Fruit fly (Drosophila melanogaster): ENCODE data around the gene CG14671.

The CG14671 gene

DNA sequence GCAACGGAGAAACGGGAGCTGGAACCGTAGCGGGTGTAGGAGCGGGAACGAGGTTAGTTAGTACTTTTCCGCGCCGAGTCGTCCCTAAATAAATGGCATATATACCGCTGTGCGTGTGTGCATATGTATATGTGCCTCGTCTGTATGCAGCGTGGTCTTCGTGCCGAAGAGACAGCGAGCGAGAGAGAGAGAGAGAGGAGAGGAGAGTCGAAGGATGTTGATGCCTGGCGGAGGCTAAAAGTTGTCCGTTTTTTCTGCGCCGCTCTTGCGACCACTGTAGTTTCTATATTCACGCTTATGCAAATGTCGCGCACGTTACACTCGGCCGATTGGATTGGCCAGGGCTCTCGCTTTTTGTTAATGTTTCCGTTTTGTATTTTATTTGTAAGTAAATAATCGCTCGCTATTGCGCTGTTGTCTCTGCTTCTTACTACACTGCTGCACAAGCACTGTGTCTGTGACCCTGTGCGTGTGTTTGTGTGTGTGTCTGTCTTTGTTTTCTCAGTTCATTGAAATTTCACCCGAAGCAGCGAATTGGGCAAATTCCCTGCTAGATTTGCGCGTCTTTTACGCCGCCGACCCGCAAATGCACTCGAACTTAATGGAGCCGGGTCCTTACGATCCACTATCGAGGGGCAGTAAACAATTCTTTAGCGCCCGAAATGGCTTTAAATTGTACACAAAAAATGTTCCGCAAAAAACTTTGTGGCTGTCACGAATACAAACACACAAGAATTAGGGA is 47.9 kb upstream of the CG14671 start, which contains the start of gene Rga (continued):
- TF ChIP-seq Dbx (GFP tag; IDR thresholded peaks at IDR 0.05) (no peak), fru (optimal IDR thresholded peaks at IDR 0.05) (no peak), CG15696 (tag; optimal IDR thresholded peaks at IDR 0.05) (no peak), nerfin-2 (GFP tag; IDR thresholded peaks at IDR 0.05; ENCODE audit: partially characterized antibody) (no peak), ranshi (GFP tag; IDR thresholded peaks at IDR 0.05) (no peak), CG11085 (GFP tag; IDR thresholded peaks at IDR 0.05) (no peak), cg (GFP tag; optimal IDR thresholded peaks at IDR 0.05) (peak; percentile 94), CG2889 (GFP tag; IDR thresholded peaks at IDR 0.05) (no peak), CG15011 (GFP tag; optimal IDR thresholded peaks at IDR 0.05) (no peak), stwl (tag; optimal IDR thresholded peaks at IDR 0.05) (no peak), Hr78 (GFP tag; optimal IDR thresholded peaks at IDR 0.05) (peak in 1 of 2 experiments; percentile 63), CG34422 (GFP tag; IDR thresholded peaks at IDR 0.05) (peak; percentile 6; the same call in 1 of the 3 replicates), Dref (GFP tag; IDR thresholded peaks at IDR 0.05) (no peak), gsb-n (tag; optimal IDR thresholded peaks at IDR 0.05) (no peak), CG1233 (GFP tag; optimal IDR thresholded peaks at IDR 0.05) (no peak), fd3F (GFP tag; optimal IDR thresholded peaks at IDR 0.05) (no peak), CG6854 (GFP tag; optimal IDR thresholded peaks at IDR 0.05) (peak; percentile 6), CG11456 (GFP tag; IDR thresholded peaks at IDR 0.05) (no peak), Hey (tag; optimal IDR thresholded peaks at IDR 0.05) (no peak), CG9437 (GFP tag; optimal IDR thresholded peaks at IDR 0.05) (peak; percentile 32), MESR4 (GFP tag; optimal IDR thresholded peaks at IDR 0.05) (peak; percentile 91), odd (GFP tag; optimal IDR thresholded peaks at IDR 0.05) (peak; percentile 17), CG12942 (GFP tag; optimal IDR thresholded peaks at IDR 0.05) (no peak), CG3847 (GFP tag; IDR thresholded peaks at IDR 0.05) (no peak), Fer1 (GFP tag; optimal IDR thresholded peaks at IDR 0.05) (peak; percentile 20), lilli (GFP tag; optimal IDR thresholded peaks at IDR 0.05) (no peak), CG1832 (GFP tag; optimal IDR thresholded peaks at IDR 0.05) (peak; percentile 56), Awh (GFP tag; IDR thresholded peaks at IDR 0.05) (no peak), mirr (GFP tag; optimal IDR thresholded peaks at IDR 0.05) (no peak), Sry-δ (GFP tag; optimal IDR thresholded peaks at IDR 0.05) (no peak), Dip2 (GFP tag; IDR thresholded peaks at IDR 0.05) (no peak), CG11093 (GFP tag; IDR thresholded peaks at IDR 0.05) (no peak), CG9727 (GFP tag; optimal IDR thresholded peaks at IDR 0.05) (peak; percentile 42), CG7839 (tag; optimal IDR thresholded peaks at IDR 0.05) (no peak), CG17385 (GFP tag; optimal IDR thresholded peaks at IDR 0.05) (peak; percentile 95), CG12104 (GFP tag; optimal IDR thresholded peaks at IDR 0.05) (no peak), cato (GFP tag; optimal IDR thresholded peaks at IDR 0.05; ENCODE audit: borderline replicate concordance) (no peak), pho (GFP tag; optimal IDR thresholded peaks at IDR 0.05) (peak; percentile 5), CG7357 (GFP tag; IDR thresholded peaks at IDR 0.05) (no peak), Trl (optimal IDR thresholded peaks at IDR 0.05) (peak; percentile 78 to 81), Trl (GFP tag; optimal IDR thresholded peaks at IDR 0.05) (no peak), chif (GFP tag; optimal IDR thresholded peaks at IDR 0.05) (no peak), aop (GFP tag; IDR thresholded peaks at IDR 0.05) (no peak), caup (GFP tag; optimal IDR thresholded peaks at IDR 0.05; ENCODE audit: severe bottlenecking) (no peak), CG17612 (GFP tag; IDR thresholded peaks at IDR 0.05) (no peak), CG15479 (GFP tag; optimal IDR thresholded peaks at IDR 0.05) (peak; percentile 99), CG6813 (GFP tag; optimal IDR thresholded peaks at IDR 0.05) (no peak), Bdp1 (GFP tag; optimal IDR thresholded peaks at IDR 0.05) (no peak), CG9609 (GFP tag; optimal IDR thresholded peaks at IDR 0.05) (no peak), Meics (GFP tag; optimal IDR thresholded peaks at IDR 0.05) (no peak)
